Fruit fly (Drosophila melanogaster) whole organism, embryonic: ENCODE measurements around the gene Hph.

Experiments
- CG10431 ChIP-seq: fragments of 200-800 bp; sonication (Bioruptor generic); optimal IDR thresholded peaks from 3 replicates; lab custom pipeline; 2018; ENCODE audit warnings: missing biosample characterization, mild to moderate bottlenecking, missing genetic modification characterization
- CG10654 ChIP-seq: fragments of 200-800 bp; sonication (Bioruptor generic); optimal IDR thresholded peaks from 2 replicates; lab custom pipeline; 2016; ENCODE audit warnings: missing biosample characterization, missing genetic modification characterization
- CG11398 ChIP-seq: fragments of 200-800 bp; sonication (Bioruptor generic); optimal IDR thresholded peaks from 2 replicates; lab custom pipeline; 2016; ENCODE audit warnings: missing biosample characterization, missing genetic modification characterization
- CG1233 ChIP-seq: fragments of 200-800 bp; sonication (Bioruptor generic); optimal IDR thresholded peaks from 4 replicates; lab custom pipeline; 2018; ENCODE audit warnings: missing biosample characterization, mild to moderate bottlenecking, missing genetic modification characterization
- CG13624 ChIP-seq: fragments of 200-800 bp; sonication (Bioruptor generic); optimal IDR thresholded peaks from 2 replicates; lab custom pipeline; 2016; ENCODE audit warnings: missing biosample characterization, missing genetic modification characterization
- CG16779 ChIP-seq: fragments of 200-800 bp; sonication (Bioruptor generic); IDR thresholded peaks from 2 replicates; pipeline ENCODE4 v1.3.6; 2022; ENCODE audit warnings: missing biosample characterization, missing genetic modification characterization
- CG17829 ChIP-seq: fragments of 200-800 bp; optimal IDR thresholded peaks from 2 replicates; lab custom pipeline; 2019; ENCODE audit warnings: missing biosample characterization, mild to moderate bottlenecking, missing genetic modification characterization, moderate library complexity
- CG31441 ChIP-seq: fragments of 200-800 bp; sonication (Bioruptor generic); IDR thresholded peaks from 2 replicates; pipeline ENCODE4 v1.3.6; 2022; ENCODE audit warnings: missing biosample characterization, missing genetic modification characterization
- CG32532 ChIP-seq: fragments of 200-800 bp; sonication (Bioruptor generic); IDR thresholded peaks from 2 replicates; pipeline ENCODE4 v1.3.6; 2022; ENCODE audit warnings: missing biosample characterization, missing genetic modification characterization
- CG4424 ChIP-seq: fragments of 200-800 bp; sonication (Bioruptor generic); optimal IDR thresholded peaks from 3 replicates; lab custom pipeline; 2016; ENCODE audit warnings: missing biosample characterization, missing genetic modification characterization
- CG5180 ChIP-seq: fragments of 200-800 bp; sonication (Bioruptor generic); optimal IDR thresholded peaks from 3 replicates; lab custom pipeline; 2017; ENCODE audit warnings: missing biosample characterization, missing genetic modification characterization, mild to moderate bottlenecking, moderate library complexity, missing genetic modification reagents
- CG7372 ChIP-seq: fragments of 200-800 bp; sonication (Bioruptor generic); IDR thresholded peaks from 2 replicates; pipeline ENCODE4 v1.3.6; 2022; ENCODE audit warnings: missing biosample characterization, missing genetic modification characterization
- CG7987 ChIP-seq: fragments of 200-800 bp; sonication (Bioruptor generic); optimal IDR thresholded peaks from 2 replicates; lab custom pipeline; 2018; ENCODE audit warnings: missing biosample characterization, mild to moderate bottlenecking, missing genetic modification characterization, moderate library complexity
- CG8924 ChIP-seq: fragments of 200-800 bp; optimal IDR thresholded peaks from 3 replicates; lab custom pipeline; 2019; ENCODE audit warnings: missing biosample characterization, mild to moderate bottlenecking, missing genetic modification characterization, moderate library complexity
- CG9876 ChIP-seq: fragments of 200-800 bp; sonication (Bioruptor generic); optimal IDR thresholded peaks from 2 replicates; lab custom pipeline; 2016; ENCODE audit warnings: missing biosample characterization, missing genetic modification characterization
- Chrac-16 ChIP-seq: fragments of 200-800 bp; sonication (Bioruptor generic); optimal IDR thresholded peaks from 3 replicates; lab custom pipeline; 2016; ENCODE audit warnings: missing biosample characterization, missing genetic modification characterization
- Dfd ChIP-seq, 2 experiments: fragments of >200 bp; optimal IDR thresholded peaks; 2 replicates each; lab custom pipeline; 2017; ENCODE audit warnings: missing biosample characterization in 2 of 2, missing genetic modification characterization in 2 of 2
- Drgx ChIP-seq: fragments of 200-800 bp; sonication (Bioruptor generic); IDR thresholded peaks from 2 replicates; pipeline ENCODE4 v1.3.6; 2022; ENCODE audit warnings: missing biosample characterization, missing genetic modification characterization
- Fer2 ChIP-seq: fragments of 200-800 bp; sonication (Bioruptor generic); optimal IDR thresholded peaks from 2 replicates; lab custom pipeline; 2018; ENCODE audit warnings: missing biosample characterization, mild to moderate bottlenecking, missing genetic modification characterization, moderate library complexity
- HmgD ChIP-seq: fragments of 200-800 bp; sonication (Bioruptor generic); optimal IDR thresholded peaks from 3 replicates; lab custom pipeline; 2016; ENCODE audit warnings: missing biosample characterization, missing genetic modification characterization
- HmgZ ChIP-seq: fragments of 200-800 bp; sonication (Bioruptor generic); optimal IDR thresholded peaks from 2 replicates; lab custom pipeline; 2018; ENCODE audit warnings: missing biosample characterization, mild to moderate bottlenecking, missing genetic modification characterization
- Hr3 ChIP-seq: fragments of 200-800 bp; sonication (Bioruptor generic); optimal IDR thresholded peaks from 3 replicates; lab custom pipeline; 2016; ENCODE audit warnings: missing biosample characterization, missing genetic modification characterization
- Max ChIP-seq: fragments of 200-800 bp; sonication (Bioruptor generic); optimal IDR thresholded peaks from 2 replicates; lab custom pipeline; 2016; ENCODE audit warnings: missing biosample characterization, mild to moderate bottlenecking, missing genetic modification characterization
- Rfx ChIP-seq: fragments of 200-800 bp; sonication (Bioruptor generic); IDR thresholded peaks from 2 replicates; pipeline ENCODE4 v1.3.6; 2022; ENCODE audit warnings: missing biosample characterization, missing genetic modification characterization
- Tbp ChIP-seq: fragments of >200 bp; optimal IDR thresholded peaks from 2 replicates; lab custom pipeline; 2018; ENCODE audit warnings: missing biosample characterization, missing genetic modification characterization
- al ChIP-seq: fragments of 200-800 bp; sonication (Bioruptor generic); IDR thresholded peaks from 2 replicates; pipeline ENCODE4 v1.3.6; 2022; ENCODE audit warnings: missing biosample characterization, missing genetic modification characterization
- amos ChIP-seq: fragments of 200-800 bp; sonication (Bioruptor generic); IDR thresholded peaks from 2 replicates; pipeline ENCODE4 v1.3.6; 2022; ENCODE audit warnings: missing biosample characterization, missing genetic modification characterization; ENCODE audit not compliant: partially characterized antibody
- bsh ChIP-seq, 2 experiments: fragments of 200-800 bp; sonication (Bioruptor generic); optimal IDR thresholded peaks; 2 replicates each; lab custom pipeline; 2017 to 2018; ENCODE audit warnings: mild to moderate bottlenecking in 2 of 2, missing biosample characterization in 2 of 2, missing genetic modification characterization in 2 of 2, moderate library complexity in 1 of 2
- cas ChIP-seq: fragments of 200-800 bp; sonication (Bioruptor generic); IDR thresholded peaks from 2 replicates; pipeline ENCODE4 v1.3.6; 2022; ENCODE audit warnings: missing biosample characterization, missing genetic modification characterization
- caup ChIP-seq: fragments of 200-800 bp; sonication (Bioruptor generic); optimal IDR thresholded peaks from 3 replicates; lab custom pipeline; 2017; ENCODE audit warnings: missing biosample characterization, mild to moderate bottlenecking, missing genetic modification characterization, moderate library complexity; ENCODE audit not compliant: severe bottlenecking
- en ChIP-seq: fragments of 200-800 bp; sonication (Bioruptor generic); optimal IDR thresholded peaks from 2 replicates; lab custom pipeline; 2016; ENCODE audit warnings: missing biosample characterization, missing genetic modification characterization
- fd3F ChIP-seq: fragments of 200-800 bp; sonication (Bioruptor generic); optimal IDR thresholded peaks from 2 replicates; lab custom pipeline; 2018; ENCODE audit warnings: missing biosample characterization, mild to moderate bottlenecking, missing genetic modification characterization, moderate library complexity
- grau ChIP-seq: fragments of 200-800 bp; optimal IDR thresholded peaks from 3 replicates; lab custom pipeline; 2019; ENCODE audit warnings: missing biosample characterization, mild to moderate bottlenecking, missing genetic modification characterization, moderate library complexity
- hbn ChIP-seq: fragments of 200-800 bp; sonication (Bioruptor generic); IDR thresholded peaks from 2 replicates; pipeline ENCODE4 v1.3.6; 2022; ENCODE audit warnings: missing biosample characterization, missing genetic modification characterization; ENCODE audit not compliant: partially characterized antibody
- ken ChIP-seq: fragments of 200-800 bp; sonication (Bioruptor generic); IDR thresholded peaks from 3 replicates; pipeline ENCODE4 v1.3.6; 2022; ENCODE audit warnings: missing biosample characterization, missing genetic modification characterization
- lmd ChIP-seq: fragments of 200-800 bp; sonication (Bioruptor generic); IDR thresholded peaks from 2 replicates; pipeline ENCODE4 v1.3.6; 2022; ENCODE audit warnings: missing biosample characterization, missing genetic modification characterization
- luna ChIP-seq: fragments of 200-800 bp; sonication (Bioruptor generic); optimal IDR thresholded peaks from 2 replicates; lab custom pipeline; 2016; ENCODE audit warnings: missing biosample characterization, missing genetic modification characterization
- mld ChIP-seq: fragments of 200-800 bp; sonication (Bioruptor generic); IDR thresholded peaks from 3 replicates; pipeline ENCODE4 v1.3.6; 2022; ENCODE audit warnings: missing biosample characterization, missing genetic modification characterization; ENCODE audit not compliant: partially characterized antibody
- org-1 ChIP-seq: fragments of 200-800 bp; sonication (Bioruptor generic); optimal IDR thresholded peaks from 2 replicates; lab custom pipeline; 2017; ENCODE audit warnings: missing biosample characterization, missing genetic modification characterization
- otp ChIP-seq: fragments of 200-800 bp; sonication (Bioruptor generic); IDR thresholded peaks from 3 replicates; pipeline ENCODE4, ENCODE4 v1.3.6; 2022; ENCODE audit warnings: missing biosample characterization, missing genetic modification characterization
- pnt ChIP-seq: fragments of 200-800 bp; sonication (Bioruptor generic); optimal IDR thresholded peaks from 3 replicates; lab custom pipeline; 2016; ENCODE audit warnings: missing biosample characterization, missing genetic modification characterization
- psq ChIP-seq: fragments of 200-800 bp; sonication (Bioruptor generic); optimal IDR thresholded peaks from 2 replicates; lab custom pipeline; 2017; ENCODE audit warnings: missing biosample characterization, missing genetic modification characterization
- salm ChIP-seq: fragments of 200-800 bp; sonication (Bioruptor generic); optimal IDR thresholded peaks from 2 replicates; lab custom pipeline; 2018; ENCODE audit warnings: missing biosample characterization, mild to moderate bottlenecking, missing genetic modification characterization
- shn ChIP-seq: fragments of 200-800 bp; sonication (Bioruptor generic); optimal IDR thresholded peaks from 3 replicates; lab custom pipeline; 2016; ENCODE audit warnings: missing biosample characterization, missing genetic modification characterization
- sug ChIP-seq: fragments of 200-800 bp; optimal IDR thresholded peaks from 2 replicates; lab custom pipeline; 2019; ENCODE audit warnings: missing biosample characterization, mild to moderate bottlenecking, missing genetic modification characterization, moderate library complexity
- tgo ChIP-seq: fragments of 200-800 bp; sonication (Bioruptor generic); IDR thresholded peaks from 3 replicates; pipeline ENCODE4 v1.3.6; 2022; ENCODE audit warnings: missing biosample characterization, missing genetic modification characterization
- tna ChIP-seq: fragments of 200-800 bp; sonication (Bioruptor generic); IDR thresholded peaks from 2 replicates; pipeline ENCODE4 v1.3.6; 2022; ENCODE audit warnings: missing biosample characterization, missing genetic modification characterization; ENCODE audit not compliant: partially characterized antibody
- zen ChIP-seq: fragments of 200-800 bp; sonication (Bioruptor generic); optimal IDR thresholded peaks from 3 replicates; lab custom pipeline; 2018; ENCODE audit warnings: missing biosample characterization, mild to moderate bottlenecking, missing genetic modification characterization, moderate library complexity
- zfh2 ChIP-seq: fragments of 200-800 bp; sonication (Bioruptor generic); optimal IDR thresholded peaks from 2 replicates; lab custom pipeline; 2016; ENCODE audit warnings: missing biosample characterization, missing genetic modification characterization

Gene Hph

DNA sequence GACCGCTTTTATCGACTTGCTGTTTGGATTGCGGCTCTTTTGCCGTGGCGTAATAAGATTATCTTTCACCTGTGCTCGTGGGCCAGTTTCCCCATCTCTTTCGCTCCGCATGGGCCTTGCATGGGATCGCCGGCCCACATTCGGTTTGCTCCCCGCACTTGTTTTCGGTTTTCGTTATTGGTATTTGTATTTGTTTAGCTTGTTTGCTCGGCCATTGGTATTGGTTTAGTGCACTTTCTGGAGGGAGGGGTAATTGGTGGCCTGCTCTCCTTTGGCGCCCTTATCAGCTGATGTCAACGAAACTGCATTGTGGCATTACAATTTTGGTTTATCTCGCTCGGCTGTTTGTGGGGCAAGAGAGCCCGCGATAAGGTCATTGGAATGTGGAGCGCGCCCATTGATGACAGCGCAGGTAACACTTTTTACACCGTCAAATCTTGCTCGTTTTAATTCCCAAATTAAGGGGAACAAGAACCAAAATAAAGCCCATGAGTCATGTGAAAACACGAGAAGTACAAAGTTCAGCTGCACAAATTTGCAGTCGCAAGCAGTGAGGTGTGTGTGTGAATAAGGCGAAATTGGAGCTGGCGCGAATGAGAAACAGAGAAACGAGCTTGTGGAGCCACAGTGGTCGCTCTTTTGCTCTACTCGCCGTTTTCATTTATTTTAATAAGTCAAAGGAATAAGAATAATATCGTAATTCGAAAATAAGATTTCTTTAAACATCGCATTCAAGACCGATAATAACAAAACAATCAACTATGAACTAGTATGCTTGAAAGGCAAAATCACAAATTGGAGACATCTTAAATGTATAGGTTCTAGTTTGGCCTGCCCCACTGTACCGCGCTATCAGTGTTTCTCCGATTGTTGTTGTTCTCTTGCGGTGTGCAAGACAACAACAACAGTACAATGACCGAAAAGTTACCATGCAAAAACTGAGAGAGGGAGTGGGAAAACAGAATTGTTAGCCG, 41.2 kb upstream of the Hph start (continued):
- TF ChIP-seq shn (GFP tag; lab: Kevin White, UChicago) (peak; percentile 98), zen (peak; percentile 89), CG8924 (tag; lab: Kevin White, UChicago) (peak; percentile 95), lmd (GFP tag; lab: Robert Waterston, UW) (peak; percentile 63), cas (no peak), Drgx (GFP tag; lab: Robert Waterston, UW) (peak; percentile 90), caup (GFP tag; lab: Kevin White, UChicago) (peak; percentile 93), HmgZ (tag; lab: Kevin White, UChicago) (peak; percentile 93), Dfd (GFP tag; optimal IDR thresholded peaks at IDR 0.05; lab: Kevin White, UChicago) (no peak), tna (no peak), CG13624 (peak; percentile 86), Chrac-16 (GFP tag; lab: Kevin White, UChicago) (peak; percentile 85), CG9876 (GFP tag; lab: Kevin White, UChicago) (peak; percentile 98), en (peak; percentile 97), fd3F (peak; percentile 58), grau (tag; lab: Kevin White, UChicago) (peak; percentile 89), org-1 (GFP tag; lab: Kevin White, UChicago) (peak; percentile 98), CG31441 (GFP tag; lab: Robert Waterston, UW) (peak; percentile 91), Hr3 (GFP tag; lab: Kevin White, UChicago) (peak; percentile 94), CG5180 (GFP tag; lab: Kevin White, UChicago) (peak; percentile 94), mld (GFP tag; lab: Robert Waterston, UW) (no peak), CG10431 (peak; percentile 98), al (GFP tag; lab: Robert Waterston, UW) (no peak), bsh (GFP tag; optimal IDR thresholded peaks at IDR 0.05; lab: Kevin White, UChicago) (peak; percentile 84 to 99), salm (tag; lab: Kevin White, UChicago) (peak; percentile 95), Tbp (GFP tag; lab: Kevin White, UChicago) (no peak), CG17829 (tag; lab: Kevin White, UChicago) (peak; percentile 92), tgo (GFP tag; lab: Robert Waterston, UW) (peak; percentile 82), pnt (GFP tag; lab: Kevin White, UChicago) (peak; percentile 98), sug (peak; percentile 74), Rfx (GFP tag; lab: Robert Waterston, UW) (peak; percentile 71), zfh2 (peak; percentile 27), psq (GFP tag; lab: Kevin White, UChicago) (peak; percentile 97), CG1233 (GFP tag; lab: Kevin White, UChicago) (peak; percentile 99), CG32532 (GFP tag; lab: Robert Waterston, UW) (peak; percentile 47), CG4424 (GFP tag; lab: Kevin White, UChicago) (peak; percentile 96), Max (GFP tag; lab: Kevin White, UChicago) (peak; percentile 98), luna (peak; percentile 11), ken (GFP tag; lab: Robert Waterston, UW) (peak; percentile 98), CG11398 (GFP tag; lab: Kevin White, UChicago) (peak; percentile 100), CG16779 (GFP tag; lab: Robert Waterston, UW) (peak; percentile 86), Fer2 (tag; lab: Kevin White, UChicago) (peak; percentile 67), CG7987 (GFP tag; lab: Kevin White, UChicago) (peak; percentile 99), otp (peak; percentile 100), CG10654 (GFP tag; lab: Kevin White, UChicago) (peak; percentile 99), hbn (GFP tag; lab: Robert Waterston, UW) (no peak), HmgD (GFP tag; lab: Kevin White, UChicago) (peak; percentile 98), CG7372 (GFP tag; lab: Robert Waterston, UW) (peak; percentile 65), amos (GFP tag; lab: Robert Waterston, UW) (no peak)
